Fruit fly (Drosophila melanogaster): ENCODE results near the gene CG43292.
"Not testable (repeated sequence)": the region's sequence is repeated elsewhere in the genome, so short reads cannot be mapped to it uniquely, and the experiment has no call there.

The CG43292 gene

dm6 chr3L:7485667-7486066, 10.3 kb downstream of the CG43292 start, which contains the start of gene mthl6:
TSS of gene mthl6 (plus strand) at chr3L:7485967.
- no peak for TF ChIP-seq CG8478 (optimal IDR thresholded peaks at IDR 0.05)
- no peak for TF ChIP-seq CTCF (optimal IDR thresholded peaks at IDR 0.05)

- no peak for TF ChIP-seq CTCF (optimal IDR thresholded peaks at IDR 0.05)
- no peak for TF ChIP-seq CG8478 (optimal IDR thresholded peaks at IDR 0.05)
Measured at dm6 chr3L:7491564-7491963, 16.2 kb downstream of the CG43292 start, which contains the start of gene Cyp316a1. TSS of gene Cyp316a1 (plus strand) at chr3L:7491864.

dm6 chr3L:7496097-7496496, 20.7 kb downstream of the CG43292 start, which contains the start of gene Cyp4d8:
TSS of gene Cyp4d8 (minus strand) at chr3L:7496197.
- TF ChIP-seq CTCF (optimal IDR thresholded peaks at IDR 0.05), result no peak
- TF ChIP-seq CG8478 (optimal IDR thresholded peaks at IDR 0.05), result no peak

dm6 chr3L:7498731-7499130, 23.4 kb downstream of the CG43292 start, which contains the start of gene CG8539:
TSS of gene CG8539 (minus strand) at chr3L:7498831.
- TF ChIP-seq CTCF, CG8478 (optimal IDR thresholded peaks at IDR 0.05): not testable (repeated sequence)

dm6 chr3L:7506117-7506516, 30.7 kb downstream of the CG43292 start, which contains the start of gene CG7548:
TSS of gene CG7548 (minus strand) at chr3L:7506217.
- TF ChIP-seq CG8478 (optimal IDR thresholded peaks at IDR 0.05) (no peak), CTCF (optimal IDR thresholded peaks at IDR 0.05) (no peak)

dm6 chr3L:7510414-7511384, 35.3 kb downstream of the CG43292 start, which contains the start of gene CG7546:
TSS of gene CG7546 (plus strand) at chr3L:7510986.
- TF ChIP-seq CG8478 (optimal IDR thresholded peaks at IDR 0.05) (no peak), CTCF (optimal IDR thresholded peaks at IDR 0.05) (peak in 1 of 2 experiments; percentile 49)

dm6 chr3L:7518351-7519102, 43.2 kb downstream of the CG43292 start, which contains the start of gene ltl:
TSS of gene ltl (plus strand) at chr3L:7518997.
- TF ChIP-seq CTCF (optimal IDR thresholded peaks at IDR 0.05) (no peak), CG8478 (optimal IDR thresholded peaks at IDR 0.05) (no peak)

dm6 chr3L:7519219-7519618, 43.8 kb downstream of the CG43292 start:
- no peak for TF ChIP-seq CTCF (optimal IDR thresholded peaks at IDR 0.05)
- no peak for TF ChIP-seq CG8478 (optimal IDR thresholded peaks at IDR 0.05)

dm6 chr3L:7520619-7521018, 45.2 kb downstream of the CG43292 start:
- TF ChIP-seq CG8478 (optimal IDR thresholded peaks at IDR 0.05), result no peak

- TF ChIP-seq CG8478 (optimal IDR thresholded peaks at IDR 0.05) (no peak), CTCF (optimal IDR thresholded peaks at IDR 0.05) (no peak)
Measured at dm6 chr3L:7521847-7522246, 46.5 kb downstream of the CG43292 start.
